Fruit fly (Drosophila melanogaster): ENCODE data around the gene CG34355.

CG34355 gene

dm6 chr3R:23820290-23820689, 16.6 kb downstream of the CG34355 start (continued):
- no peak for TF ChIP-seq CG17802 (tag; optimal IDR thresholded peaks at IDR 0.05)
- TF ChIP-seq sob (GFP tag; IDR thresholded peaks at IDR 0.05): peak; percentile 52
- TF ChIP-seq CG9215 (GFP tag; IDR thresholded peaks at IDR 0.05): no peak
- TF ChIP-seq CG14014 (GFP tag; IDR thresholded peaks at IDR 0.05): no peak
- TF ChIP-seq slou (GFP tag; optimal IDR thresholded peaks at IDR 0.05): no peak
- TF ChIP-seq Ets97D (GFP tag; optimal IDR thresholded peaks at IDR 0.05): peak; percentile 73
- no peak for TF ChIP-seq CG5953 (GFP tag; IDR thresholded peaks at IDR 0.05)
- TF ChIP-seq CG4707 (GFP tag; optimal IDR thresholded peaks at IDR 0.05): no peak
- TF ChIP-seq repo (GFP tag; optimal IDR thresholded peaks at IDR 0.05): no peak
- no peak for TF ChIP-seq en (GFP tag; optimal IDR thresholded peaks at IDR 0.05)
- peak; percentile 37 for TF ChIP-seq Sin3A (optimal IDR thresholded peaks at IDR 0.05)
- no peak for TF ChIP-seq HLH54F (GFP tag; optimal IDR thresholded peaks at IDR 0.05)
- TF ChIP-seq CG11398 (GFP tag; optimal IDR thresholded peaks at IDR 0.05): no peak
- TF ChIP-seq wor (GFP tag; IDR thresholded peaks at IDR 0.05): no peak
- TF ChIP-seq Elba2 (GFP tag; optimal IDR thresholded peaks at IDR 0.05): no peak
- TF ChIP-seq D (optimal IDR thresholded peaks at IDR 0.05): no peak
- TF ChIP-seq D (GFP tag; optimal IDR thresholded peaks at IDR 0.05): no peak
- TF ChIP-seq lov (optimal IDR thresholded peaks at IDR 0.05): no peak
- no peak for TF ChIP-seq lov (GFP tag; IDR thresholded peaks at IDR 0.05)
- TF ChIP-seq Nf-YA (GFP tag; IDR thresholded peaks at IDR 0.05): no peak
- no peak for TF ChIP-seq gt (GFP tag; IDR thresholded peaks at IDR 0.05)
- no peak for TF ChIP-seq NC2β (GFP tag; optimal IDR thresholded peaks at IDR 0.05)
- peak; percentile 15 for TF ChIP-seq az2 (GFP tag; optimal IDR thresholded peaks at IDR 0.05)
- TF ChIP-seq CG15514 (GFP tag; optimal IDR thresholded peaks at IDR 0.05): peak; percentile 77
- TF ChIP-seq nmo (GFP tag; optimal IDR thresholded peaks at IDR 0.05): peak; percentile 74
- no peak for TF ChIP-seq ttk (GFP tag; IDR thresholded peaks at IDR 0.05)
- no peak for TF ChIP-seq cad (GFP tag; optimal IDR thresholded peaks at IDR 0.05)
- no peak for TF ChIP-seq CG4730 (GFP tag; IDR thresholded peaks at IDR 0.05)
- TF ChIP-seq CG6175 (GFP tag; IDR thresholded peaks at IDR 0.05): no peak
- TF ChIP-seq CG15479 (GFP tag; optimal IDR thresholded peaks at IDR 0.05): no peak
- TF ChIP-seq CG8388 (GFP tag; optimal IDR thresholded peaks at IDR 0.05): peak; percentile 3
- TF ChIP-seq Aef1 (GFP tag; IDR thresholded peaks at IDR 0.05): no peak
- no peak for TF ChIP-seq CG17568 (GFP tag; optimal IDR thresholded peaks at IDR 0.05)
- TF ChIP-seq cwo (GFP tag; optimal IDR thresholded peaks at IDR 0.05): no peak
- no peak for TF ChIP-seq CG2129 (GFP tag; IDR thresholded peaks at IDR 0.05; ENCODE audit: partially characterized antibody)
- TF ChIP-seq pita (GFP tag; optimal IDR thresholded peaks at IDR 0.05): no peak
- no peak for TF ChIP-seq CG12104 (GFP tag; optimal IDR thresholded peaks at IDR 0.05)
- TF ChIP-seq E2f1 (GFP tag; IDR thresholded peaks at IDR 0.05): no peak
- no peak for TF ChIP-seq Dfd (GFP tag; optimal IDR thresholded peaks at IDR 0.05)
- TF ChIP-seq amos (GFP tag; IDR thresholded peaks at IDR 0.05; ENCODE audit: partially characterized antibody): no peak
- no peak for TF ChIP-seq Dip2 (GFP tag; IDR thresholded peaks at IDR 0.05)
- no peak for TF ChIP-seq crp (GFP tag; optimal IDR thresholded peaks at IDR 0.05)
- no peak for TF ChIP-seq vnd (GFP tag; IDR thresholded peaks at IDR 0.05; ENCODE audit: partially characterized antibody)
- no peak for TF ChIP-seq Poxn (GFP tag; IDR thresholded peaks at IDR 0.05)
- peak; percentile 75 for TF ChIP-seq CoRest (tag; optimal IDR thresholded peaks at IDR 0.05)
- no peak for TF ChIP-seq CG2199 (GFP tag; IDR thresholded peaks at IDR 0.05)
- no peak for TF ChIP-seq CG10209 (GFP tag; optimal IDR thresholded peaks at IDR 0.05)
- peak; percentile 7 for TF ChIP-seq tin (GFP tag; optimal IDR thresholded peaks at IDR 0.05)
- no peak for TF ChIP-seq zfh1 (GFP tag; IDR thresholded peaks at IDR 0.05)
- 0 out of 3 replicates have a peak, but pooled peaks have one; percentile 21 for TF ChIP-seq CG7963 (GFP tag; IDR thresholded peaks at IDR 0.05; ENCODE audit: partially characterized antibody)
- peak; percentile 90 for TF ChIP-seq stwl (tag; optimal IDR thresholded peaks at IDR 0.05)
- no peak for TF ChIP-seq btn (GFP tag; optimal IDR thresholded peaks at IDR 0.05)
- peak; percentile 39 for TF ChIP-seq NfI (GFP tag; optimal IDR thresholded peaks at IDR 0.05)

Measured in whole organism, embryonic.